Fruit fly (Drosophila melanogaster) whole organism, embryonic: ENCODE data around the gene gcm.
A peak's percentile ranks its signal among the peaks of the same experiment; 100 is the strongest.

Experiments used
- C15 ChIP-seq: fragments of 200-800 bp; sonication (Bioruptor generic); IDR thresholded peaks from 3 replicates; pipeline ENCODE4 v1.3.6; 2022; ENCODE audit warnings: missing biosample characterization, missing genetic modification characterization
- CG10543 ChIP-seq: fragments of 200-800 bp; sonication (Bioruptor generic); optimal IDR thresholded peaks from 3 replicates; lab custom pipeline; 2017; ENCODE audit warnings: missing biosample characterization, mild to moderate bottlenecking, missing genetic modification characterization, moderate library complexity
- CG12391 ChIP-seq: fragments of 200-800 bp; sonication (Bioruptor generic); optimal IDR thresholded peaks from 3 replicates; lab custom pipeline; 2018; ENCODE audit warnings: missing biosample characterization, mild to moderate bottlenecking, missing genetic modification characterization, moderate library complexity
- CG15011 ChIP-seq: fragments of 200-800 bp; sonication (Bioruptor generic); optimal IDR thresholded peaks from 3 replicates; lab custom pipeline; 2018; ENCODE audit warnings: missing biosample characterization, mild to moderate bottlenecking, missing genetic modification characterization
- CG1529 ChIP-seq: fragments of 200-800 bp; sonication (Bioruptor generic); optimal IDR thresholded peaks from 3 replicates; lab custom pipeline; 2018; ENCODE audit warnings: missing biosample characterization, missing genetic modification characterization
- CG15601 ChIP-seq: fragments of 200-800 bp; sonication (Bioruptor generic); optimal IDR thresholded peaks from 3 replicates; lab custom pipeline; 2019; ENCODE audit warnings: missing biosample characterization, mild to moderate bottlenecking, missing genetic modification characterization, moderate library complexity
- CG16815 ChIP-seq: fragments of 200-800 bp; sonication (Bioruptor generic); optimal IDR thresholded peaks from 3 replicates; lab custom pipeline; 2017; ENCODE audit warnings: missing biosample characterization, mild to moderate bottlenecking, missing genetic modification characterization
- CG18011 ChIP-seq: fragments of 200-800 bp; sonication (Bioruptor generic); optimal IDR thresholded peaks from 2 replicates; lab custom pipeline; 2017; ENCODE audit warnings: missing biosample characterization, missing genetic modification characterization, mild to moderate bottlenecking, moderate library complexity, missing genotype
- CG18476 ChIP-seq: fragments of 200-800 bp; sonication (Bioruptor generic); optimal IDR thresholded peaks from 2 replicates; lab custom pipeline; 2016; ENCODE audit warnings: missing biosample characterization, mild to moderate bottlenecking, missing genetic modification characterization
- CG31365 ChIP-seq: fragments of 200-800 bp; sonication (Bioruptor generic); optimal IDR thresholded peaks from 2 replicates; lab custom pipeline; 2018; ENCODE audit warnings: missing biosample characterization, mild to moderate bottlenecking, missing genetic modification characterization
- CG3163 ChIP-seq: fragments of 200-800 bp; sonication (Bioruptor generic); optimal IDR thresholded peaks from 3 replicates; lab custom pipeline; 2016; ENCODE audit warnings: missing biosample characterization, missing genetic modification characterization
- CG32767 ChIP-seq: fragments of 200-800 bp; sonication (Bioruptor generic); IDR thresholded peaks from 2 replicates; pipeline ENCODE4 v1.3.6; 2022; ENCODE audit warnings: missing biosample characterization, missing genetic modification characterization
- CG4360 ChIP-seq: fragments of 200-800 bp; sonication (Bioruptor generic); IDR thresholded peaks from 2 replicates; pipeline ENCODE4 v1.3.6; 2022; ENCODE audit warnings: missing biosample characterization, missing genetic modification characterization
- CG4730 ChIP-seq: fragments of 200-800 bp; sonication (Bioruptor generic); IDR thresholded peaks from 2 replicates; pipeline ENCODE4 v1.3.6; 2022; ENCODE audit warnings: missing biosample characterization, missing genetic modification characterization
- CG9817 ChIP-seq: fragments of 200-800 bp; sonication (Bioruptor generic); optimal IDR thresholded peaks from 2 replicates; lab custom pipeline; 2018; ENCODE audit warnings: missing biosample characterization, mild to moderate bottlenecking, missing genetic modification characterization, moderate library complexity
- CoRest ChIP-seq: fragments of 200-800 bp; sonication (Bioruptor generic); optimal IDR thresholded peaks from 3 replicates; lab custom pipeline; 2018; ENCODE audit warnings: missing biosample characterization, mild to moderate bottlenecking, missing genetic modification characterization, moderate library complexity
- Dip3 ChIP-seq: fragments of 200-800 bp; sonication (Bioruptor generic); optimal IDR thresholded peaks from 3 replicates; lab custom pipeline; 2016; ENCODE audit warnings: missing biosample characterization, missing genetic modification characterization
- Ets65A ChIP-seq: fragments of 200-800 bp; sonication (Bioruptor generic); peaks from one replicate; lab custom pipeline; 2016; ENCODE audit warnings: missing biosample characterization, missing genetic modification characterization
- HLH4C ChIP-seq: fragments of 200-800 bp; sonication (Bioruptor generic); IDR thresholded peaks from 3 replicates; pipeline ENCODE4 v1.3.6; 2022; ENCODE audit warnings: missing biosample characterization, missing genetic modification characterization; ENCODE audit not compliant: partially characterized antibody
- Lhr ChIP-seq: fragments of 200-800 bp; sonication (Bioruptor generic); optimal IDR thresholded peaks from 3 replicates; lab custom pipeline; 2017; ENCODE audit warnings: mild to moderate bottlenecking, missing biosample characterization, missing genetic modification reagents, missing genetic modification characterization
- NfI ChIP-seq: fragments of 200-800 bp; sonication (Bioruptor generic); optimal IDR thresholded peaks from 3 replicates; lab custom pipeline; 2018; ENCODE audit warnings: missing biosample characterization, mild to moderate bottlenecking, missing genetic modification characterization, moderate library complexity
- Oaz ChIP-seq: fragments of 200-800 bp; sonication (Bioruptor generic); IDR thresholded peaks from 2 replicates; pipeline ENCODE4 v1.3.6; 2022; ENCODE audit warnings: missing biosample characterization, missing genetic modification characterization
- Oli ChIP-seq: fragments of 200-800 bp; sonication (Bioruptor generic); optimal IDR thresholded peaks from 2 replicates; lab custom pipeline; 2018; ENCODE audit warnings: missing biosample characterization, mild to moderate bottlenecking, missing genetic modification characterization, moderate library complexity
- Scr ChIP-seq: fragments of 200-800 bp; sonication (Bioruptor generic); IDR thresholded peaks from 2 replicates; pipeline ENCODE4 v1.3.6; 2022; ENCODE audit warnings: missing biosample characterization, missing genetic modification characterization; ENCODE audit not compliant: partially characterized antibody
- bbx ChIP-seq: fragments of 200-800 bp; sonication (Bioruptor generic); IDR thresholded peaks from 2 replicates; pipeline ENCODE4 v1.3.6; 2022; ENCODE audit warnings: missing biosample characterization, missing genetic modification characterization; ENCODE audit not compliant: partially characterized antibody
- cad ChIP-seq: fragments of >200 bp; optimal IDR thresholded peaks from 2 replicates; lab custom pipeline; 2017; ENCODE audit warnings: missing biosample characterization, missing genetic modification characterization
- chinmo ChIP-seq: fragments of 200-800 bp; sonication (Bioruptor generic); IDR thresholded peaks from 4 replicates; pipeline ENCODE4 v1.3.6; 2022; ENCODE audit warnings: missing biosample characterization, missing genetic modification characterization; ENCODE audit not compliant: partially characterized antibody
- disco-r ChIP-seq: fragments of 200-800 bp; sonication (Bioruptor generic); optimal IDR thresholded peaks from 2 replicates; lab custom pipeline; 2016; ENCODE audit warnings: missing biosample characterization, missing genetic modification characterization
- en ChIP-seq: fragments of 200-800 bp; sonication (Bioruptor generic); optimal IDR thresholded peaks from 2 replicates; lab custom pipeline; 2016; ENCODE audit warnings: missing biosample characterization, missing genetic modification characterization
- exex ChIP-seq: fragments of 200-800 bp; sonication (Bioruptor generic); optimal IDR thresholded peaks from 4 replicates; lab custom pipeline; 2018; ENCODE audit warnings: missing biosample characterization, mild to moderate bottlenecking, missing genetic modification characterization, moderate library complexity
- fd96Cb ChIP-seq: fragments of 200-800 bp; sonication (Bioruptor generic); optimal IDR thresholded peaks from 2 replicates; lab custom pipeline; 2018; ENCODE audit warnings: missing biosample characterization, mild to moderate bottlenecking, missing genetic modification characterization, moderate library complexity
- gcm ChIP-seq: fragments of 200-800 bp; sonication (Bioruptor generic); optimal IDR thresholded peaks from 2 replicates; lab custom pipeline; 2019; ENCODE audit warnings: missing biosample characterization, mild to moderate bottlenecking, missing genetic modification characterization, moderate library complexity
- hb ChIP-seq: fragments of 200-800 bp; sonication (Bioruptor generic); IDR thresholded peaks from 3 replicates; pipeline ENCODE4 v1.3.6; 2022; ENCODE audit warnings: missing biosample characterization, missing genetic modification characterization; ENCODE audit not compliant: partially characterized antibody
- kay ChIP-seq: fragments of 200-800 bp; sonication (Bioruptor generic); optimal IDR thresholded peaks from 2 replicates; lab custom pipeline; 2016; ENCODE audit warnings: missing biosample characterization, missing genetic modification characterization
- ken ChIP-seq: fragments of 200-800 bp; sonication (Bioruptor generic); IDR thresholded peaks from 3 replicates; pipeline ENCODE4 v1.3.6; 2022; ENCODE audit warnings: missing biosample characterization, missing genetic modification characterization
- nmo ChIP-seq: fragments of 200-800 bp; sonication (Bioruptor generic); optimal IDR thresholded peaks from 2 replicates; lab custom pipeline; 2018; ENCODE audit warnings: missing biosample characterization, mild to moderate bottlenecking, missing genetic modification characterization, moderate library complexity
- onecut ChIP-seq: fragments of 200-800 bp; sonication (Bioruptor generic); IDR thresholded peaks from 2 replicates; pipeline ENCODE4 v1.3.6; 2022; ENCODE audit warnings: missing biosample characterization, missing genetic modification characterization
- peb ChIP-seq: fragments of 200-800 bp; sonication (Bioruptor generic); IDR thresholded peaks from 2 replicates; pipeline ENCODE4 v1.3.6; 2022; ENCODE audit warnings: missing biosample characterization, missing genetic modification characterization
- pfk ChIP-seq: fragments of 200-800 bp; sonication (Bioruptor generic); optimal IDR thresholded peaks from 2 replicates; lab custom pipeline; 2018; ENCODE audit warnings: missing biosample characterization, mild to moderate bottlenecking, missing genetic modification characterization, moderate library complexity
- pros ChIP-seq: fragments of 200-800 bp; sonication (Bioruptor generic); optimal IDR thresholded peaks from 3 replicates; lab custom pipeline; 2019; ENCODE audit warnings: missing biosample characterization, mild to moderate bottlenecking, missing genetic modification characterization, moderate library complexity
- salm ChIP-seq: fragments of 200-800 bp; sonication (Bioruptor generic); optimal IDR thresholded peaks from 2 replicates; lab custom pipeline; 2018; ENCODE audit warnings: missing biosample characterization, mild to moderate bottlenecking, missing genetic modification characterization
- sob ChIP-seq: fragments of 200-800 bp; sonication (Bioruptor generic); IDR thresholded peaks from 2 replicates; pipeline ENCODE4 v1.3.6; 2022; ENCODE audit warnings: missing biosample characterization, missing genetic modification characterization
- stc ChIP-seq: fragments of 200-800 bp; sonication (Bioruptor generic); IDR thresholded peaks from 2 replicates; pipeline ENCODE4 v1.3.6; 2022; ENCODE audit warnings: missing biosample characterization, missing genetic modification characterization
- trem ChIP-seq: fragments of 200-800 bp; optimal IDR thresholded peaks from 3 replicates; lab custom pipeline; 2019; ENCODE audit warnings: missing biosample characterization, mild to moderate bottlenecking, missing genetic modification characterization, moderate library complexity

gcm gene

DNA sequence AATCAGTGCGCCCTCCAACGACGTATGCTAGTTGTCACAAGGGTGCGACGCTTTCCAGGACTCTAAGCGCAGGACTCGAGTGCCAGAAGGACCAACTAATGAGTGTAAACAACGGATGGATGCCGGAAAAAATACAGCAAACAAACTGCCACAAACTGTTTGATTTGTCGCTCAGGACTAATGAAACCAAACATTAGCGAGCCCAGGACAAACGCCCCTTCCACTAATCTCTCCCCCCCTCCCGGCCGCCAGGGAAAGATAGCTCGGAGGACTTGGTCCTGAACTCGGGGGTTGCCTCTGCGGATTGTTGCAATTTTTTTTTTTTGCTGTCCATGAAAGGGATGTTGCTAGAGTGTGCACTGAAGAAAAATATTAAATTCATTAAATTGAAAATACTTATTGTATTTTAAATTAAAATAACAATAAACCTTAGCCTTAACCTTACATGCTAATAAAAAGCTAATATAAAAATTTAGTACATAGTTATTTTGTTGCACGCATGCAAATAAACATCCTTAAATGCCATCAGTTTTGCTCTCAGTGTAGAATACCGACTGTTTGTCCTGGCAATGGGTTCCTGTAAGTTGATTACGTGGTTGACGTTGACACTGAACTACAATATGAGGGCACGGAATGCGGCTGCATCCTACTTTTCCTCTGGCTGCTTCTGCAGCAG is 13.2 kb upstream of the gcm start (continued):
- 0 out of 2 replicates have a peak, but pooled peaks have one; percentile 37 for TF ChIP-seq CG4730 (GFP tag; lab: Robert Waterston, UW)
- TF ChIP-seq pfk (GFP tag; lab: Kevin White, UChicago), result no peak
- no peak for TF ChIP-seq C15 (GFP tag; lab: Robert Waterston, UW)
- TF ChIP-seq CG4360, result peak; percentile 39; the same call in 1 of the 2 replicates
- no peak for TF ChIP-seq CG31365 (tag; lab: Kevin White, UChicago)
- TF ChIP-seq CG16815 (GFP tag; lab: Kevin White, UChicago), result peak; percentile 39
- TF ChIP-seq trem (tag; lab: Kevin White, UChicago), result peak; percentile 62
- peak; percentile 15; the same call in 1 of the 3 replicates for TF ChIP-seq ken (GFP tag; lab: Robert Waterston, UW)
- peak; percentile 67 for TF ChIP-seq gcm (GFP tag; lab: Kevin White, UChicago)
- TF ChIP-seq cad (GFP tag; lab: Kevin White, UChicago), result no peak
- TF ChIP-seq CG18476 (GFP tag; lab: Kevin White, UChicago), result no peak
- TF ChIP-seq fd96Cb (tag; lab: Kevin White, UChicago), result peak; percentile 52
- peak; percentile 61 for TF ChIP-seq CG12391
- TF ChIP-seq stc (GFP tag; lab: Robert Waterston, UW), result no peak
- TF ChIP-seq, all 482 proteins: peak for 132

DNA sequence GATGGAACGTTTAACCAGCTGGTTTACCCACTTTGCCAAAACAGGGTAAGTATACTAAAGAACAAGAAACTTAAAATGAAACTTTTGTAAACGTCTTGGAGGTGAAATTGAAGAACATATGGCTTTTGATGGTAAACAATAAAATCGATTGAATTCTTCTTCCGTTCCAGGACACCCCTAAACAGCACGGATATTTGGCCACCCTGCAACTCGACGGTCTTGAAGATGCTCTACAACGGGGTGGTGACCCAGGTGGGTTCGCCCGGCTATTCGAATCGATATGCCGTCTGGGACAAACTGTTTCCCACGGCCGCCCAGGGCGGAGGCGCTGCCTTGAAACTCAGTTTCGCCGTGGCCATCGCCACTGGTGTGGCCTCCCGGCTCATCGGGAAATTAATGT is 9.6 kb upstream of the gcm start:
- 0 out of 2 replicates have a peak, but pooled peaks have one; percentile 10 for TF ChIP-seq sob (GFP tag; lab: Robert Waterston, UW)
- no peak for TF ChIP-seq Oli (tag; lab: Kevin White, UChicago)
- TF ChIP-seq CG32767 (GFP tag; lab: Robert Waterston, UW), result no peak
- TF ChIP-seq CG18476 (GFP tag; lab: Kevin White, UChicago), result no peak
- TF ChIP-seq CG18011 (GFP tag; lab: Kevin White, UChicago), result no peak
- peak; percentile 73 for TF ChIP-seq Ets65A
- peak; percentile 6 for TF ChIP-seq pros (GFP tag; lab: Kevin White, UChicago)
- TF ChIP-seq onecut (GFP tag; lab: Robert Waterston, UW), result peak; percentile 50; the same call in 1 of the 2 replicates
- TF ChIP-seq, all 482 proteins: peak for 4

DNA sequence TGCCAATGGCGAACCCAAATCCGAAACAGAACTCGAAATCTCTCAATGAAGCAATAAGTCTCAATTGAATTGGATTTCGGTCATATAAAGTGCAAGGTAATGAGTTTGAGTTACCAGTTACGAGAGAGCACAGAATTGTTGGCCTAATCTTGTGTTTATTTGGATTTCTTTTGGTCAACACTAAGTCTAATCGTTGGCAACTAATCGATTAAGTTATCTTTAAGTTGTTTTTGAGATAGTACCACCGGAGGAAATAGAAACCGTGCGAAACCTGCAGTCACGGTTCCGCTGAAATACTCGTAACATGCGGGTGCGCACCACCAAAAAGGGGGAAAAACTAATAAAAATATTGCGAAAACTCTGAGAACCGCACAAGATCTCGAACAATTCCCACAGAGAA is 7.6 kb upstream of the gcm start, which contains the start of gene CG3841:
Gene CG3841 (plus strand): TSS at position 301 of the 400 bp plus-strand sequence.
- TF ChIP-seq exex (tag; lab: Kevin White, UChicago) (peak; percentile 40), Scr (GFP tag; lab: Robert Waterston, UW) (no peak)

DNA sequence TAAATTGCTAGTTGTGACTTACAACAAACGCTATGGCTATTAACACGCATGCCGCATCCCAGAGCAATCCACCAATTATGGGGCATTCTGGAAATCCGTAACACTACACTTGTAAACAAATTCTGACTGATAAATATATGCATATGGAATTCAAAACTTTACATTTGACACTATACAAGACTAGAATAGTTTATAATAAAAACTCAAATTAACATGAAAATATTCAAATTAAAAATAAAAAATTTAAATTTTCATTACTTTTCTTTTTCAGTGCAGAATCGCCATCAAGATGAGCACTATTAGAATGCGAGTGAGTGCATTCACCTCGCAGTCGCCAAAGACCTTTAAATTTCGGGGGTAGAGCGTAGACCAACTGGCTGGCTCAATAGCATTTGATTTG is 4.4 kb upstream of the gcm start:
- TF ChIP-seq HLH4C (GFP tag; lab: Robert Waterston, UW) (no peak), CG15601 (tag; lab: Kevin White, UChicago) (no peak), hb (no peak), Lhr (no peak), Dip3 (GFP tag; lab: Kevin White, UChicago) (no peak), CG15011 (GFP tag; lab: Kevin White, UChicago) (no peak), peb (GFP tag; lab: Robert Waterston, UW) (no peak), CG9817 (no peak), Oaz (no peak), nmo (GFP tag; lab: Kevin White, UChicago) (peak; percentile 57), CG3163 (GFP tag; lab: Kevin White, UChicago) (no peak), CoRest (tag; lab: Kevin White, UChicago) (peak; percentile 8), bbx (no peak), NfI (no peak), CG1529 (GFP tag; lab: Kevin White, UChicago) (no peak), kay (GFP tag; lab: Kevin White, UChicago) (no peak), chinmo (no peak), en (GFP tag; lab: Kevin White, UChicago) (no peak), disco-r (GFP tag; lab: Kevin White, UChicago) (no peak), salm (no peak), CG10543 (GFP tag; lab: Kevin White, UChicago) (no peak), fd96Cb (tag; lab: Kevin White, UChicago) (peak; percentile 39)
